Worm (Caenorhabditis elegans): ENCODE results near the gene F31A3.5.

- TF ChIP-seq aptf-2 (GFP tag; conservative IDR thresholded peaks at IDR 0.05) (no peak), egl-18 (GFP tag; IDR thresholded peaks at IDR 0.05) (no peak), ama-1 (optimal IDR thresholded peaks at IDR 0.05) (no peak), ama-1 (GFP tag; optimal IDR thresholded peaks at IDR 0.05) (no peak), ccch-3 (GFP tag; optimal IDR thresholded peaks at IDR 0.05) (no peak), ztf-6 (GFP tag; IDR thresholded peaks at IDR 0.05) (no peak)
These were observed 47.1 kb upstream of the F31A3.5 start for ce11 chrX:17610406-17610981.

Data from whole organism, young adult.